Worm (Caenorhabditis elegans): ENCODE data around the gene F43D2.3.

DNA sequence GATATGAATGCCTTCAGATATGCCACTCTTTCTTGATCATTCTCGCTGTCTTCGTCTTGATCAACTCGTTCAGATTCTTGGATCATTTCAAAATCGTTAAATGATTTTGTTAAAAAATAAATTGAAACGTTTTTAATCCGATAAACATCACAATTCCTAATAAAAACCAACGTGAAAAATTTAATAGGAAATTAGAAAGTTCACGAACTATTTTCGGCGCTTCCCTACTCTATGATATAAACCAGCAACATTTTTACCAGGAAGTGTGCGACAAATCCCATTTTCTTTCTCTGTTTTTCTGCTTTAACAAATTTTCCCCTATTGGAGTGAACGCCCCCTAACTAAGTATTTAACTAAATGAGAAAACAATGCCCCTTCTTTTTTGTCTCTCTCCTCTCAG lies 46.3 kb upstream of the F43D2.3 start, which contains the start of gene Y40H4A.2:
- TF ChIP-seq mec-3 (tag; optimal IDR thresholded peaks at IDR 0.05; ENCODE audit: borderline replicate concordance) (no peak), lin-11 (tag; optimal IDR thresholded peaks at IDR 0.05) (no peak)

Measured in whole organism, late embryonic.